Fruit fly (Drosophila melanogaster) whole organism, wandering third instar larva: ENCODE results near the gene Atg8b.

Experiments
- Abd-B ChIP-seq: fragments of >200 bp; optimal IDR thresholded peaks from 2 replicates; lab custom pipeline; 2017; ENCODE audit warnings: missing biosample characterization, missing genetic modification characterization
- GATAd ChIP-seq: sonication (Bioruptor generic); optimal IDR thresholded peaks from 2 replicates; lab custom pipeline; 2016; ENCODE audit warnings: missing biosample characterization, missing genetic modification characterization
- HLH106 ChIP-seq: fragments of 200-800 bp; optimal IDR thresholded peaks from 3 replicates; lab custom pipeline; 2019; ENCODE audit warnings: missing biosample characterization, mild to moderate bottlenecking, missing genetic modification characterization, moderate library complexity
- Hr78 ChIP-seq: fragments of >200 bp; optimal IDR thresholded peaks from 2 replicates; lab custom pipeline; 2017; ENCODE audit warnings: missing biosample characterization, missing genetic modification characterization
- Myc ChIP-seq: fragments of >200 bp; optimal IDR thresholded peaks from 2 replicates; lab custom pipeline; 2017
- OdsH ChIP-seq: fragments of 200-800 bp; sonication (Bioruptor generic); optimal IDR thresholded peaks from 2 replicates; lab custom pipeline; 2016; ENCODE audit warnings: missing biosample characterization, mild to moderate bottlenecking, missing genetic modification characterization
- br ChIP-seq: fragments of 200-800 bp; sonication (Bioruptor generic); optimal IDR thresholded peaks from 2 replicates; lab custom pipeline; 2016; ENCODE audit warnings: missing biosample characterization, missing genetic modification characterization
- brk ChIP-seq: fragments of 200-800 bp; sonication (Bioruptor generic); optimal IDR thresholded peaks from 2 replicates; lab custom pipeline; 2016; ENCODE audit warnings: missing biosample characterization, mild to moderate bottlenecking, missing genetic modification characterization
- dmrt93B ChIP-seq: fragments of 200-800 bp; sonication (Bioruptor generic); optimal IDR thresholded peaks from 2 replicates; lab custom pipeline; 2018; ENCODE audit warnings: missing biosample characterization, mild to moderate bottlenecking, missing genetic modification characterization
- ey ChIP-seq: fragments of 200-800 bp; sonication (Bioruptor generic); optimal IDR thresholded peaks from 2 replicates; lab custom pipeline; 2016; ENCODE audit warnings: missing biosample characterization, missing genetic modification characterization
- foxo ChIP-seq, 2 experiments: fragments of 200-800 bp; sonication (Bioruptor generic); optimal IDR thresholded peaks; 2 replicates in 1 of 2; 3 replicates in 1 of 2; lab custom pipeline; 2016 to 2017; ENCODE audit warnings: missing biosample characterization in 2 of 2, missing genetic modification characterization in 2 of 2
- pan ChIP-seq: fragments of >200 bp; optimal IDR thresholded peaks from 2 replicates; lab custom pipeline; 2017
- sage ChIP-seq: fragments of 200-800 bp; sonication (Bioruptor generic); optimal IDR thresholded peaks from 2 replicates; lab custom pipeline; 2016; ENCODE audit warnings: missing biosample characterization, mild to moderate bottlenecking, missing genetic modification characterization
- usp ChIP-seq: fragments of >200 bp; optimal IDR thresholded peaks from 2 replicates; lab custom pipeline; 2017; ENCODE audit warnings: missing biosample characterization, missing genetic modification characterization

dm6 chr3R:17716858-17717596 lies 7.8 kb downstream of the Atg8b start:
- TF ChIP-seq GATAd (GFP tag; lab: Kevin White, UChicago), result no peak
- no peak for TF ChIP-seq Myc (lab: Kevin White, UChicago)
- TF ChIP-seq foxo (GFP tag; optimal IDR thresholded peaks at IDR 0.05; lab: Kevin White, UChicago), result peak; percentile 52 to 56
- no peak for TF ChIP-seq dmrt93B (GFP tag; lab: Kevin White, UChicago)
- TF ChIP-seq HLH106 (tag; lab: Kevin White, UChicago), result no peak
- no peak for TF ChIP-seq pan (lab: Kevin White, UChicago)
- peak; percentile 61 for TF ChIP-seq br
- TF ChIP-seq usp (GFP tag; lab: Kevin White, UChicago), result no peak
- TF ChIP-seq OdsH (GFP tag; lab: Kevin White, UChicago), result peak; percentile 53
- peak; percentile 66 for TF ChIP-seq brk (GFP tag; lab: Kevin White, UChicago)
- TF ChIP-seq Hr78 (GFP tag; lab: Kevin White, UChicago), result no peak
- TF ChIP-seq sage, result peak; percentile 28
- TF ChIP-seq ey, result peak; percentile 3
- no peak for TF ChIP-seq Abd-B (GFP tag; lab: Kevin White, UChicago)
